Worm (Caenorhabditis elegans) whole organism, L2 larva: ENCODE measurements around the gene F13A2.10.

Source experiments
- lin-11 ChIP-seq: fragments of 150-350 bp; sonication (generic microtip); optimal IDR thresholded peaks from 2 replicates; lab custom pipeline; 2014; ENCODE audit warnings: missing biosample characterization, missing genetic modification characterization, inconsistent platforms, mixed read lengths
- lin-39 ChIP-seq: fragments of 150-350 bp; optimal IDR thresholded peaks from 2 replicates; lab custom pipeline; 2014; ENCODE audit warnings: missing biosample characterization, missing genetic modification reagents, missing genetic modification characterization
- nhr-237 ChIP-seq: fragments of 150-350 bp; optimal IDR thresholded peaks from 2 replicates; lab custom pipeline; 2014; ENCODE audit warnings: missing biosample characterization, missing genetic modification characterization

ce11 chrV:4400118-4400517, 14.0 kb upstream of the F13A2.10 start, which contains the start of gene F13A2.4:
- TF ChIP-seq lin-11 (tag; lab: Kevin White, UChicago) (no peak), nhr-237 (no peak), lin-39 (tag; lab: Kevin White, UChicago) (no peak)
